Worm (Caenorhabditis elegans) whole organism, L2 larva: ENCODE data around the gene str-41.
A peak's percentile ranks its signal among the peaks of the same experiment; 100 is the strongest.

Experiments
- C34F6.9 ChIP-seq: fragments of 150-350 bp; optimal IDR thresholded peaks from 2 replicates; lab custom pipeline; 2014; ENCODE audit warnings: missing biosample characterization, missing genetic modification characterization
- ZK546.5 ChIP-seq: sonication (generic microtip); optimal IDR thresholded peaks from 2 replicates; lab custom pipeline; 2017; ENCODE audit warnings: missing biosample characterization, missing genetic modification characterization
- aly-2 ChIP-seq: fragments of 150-350 bp; optimal IDR thresholded peaks from 2 replicates; lab custom pipeline; 2014; ENCODE audit warnings: missing biosample characterization, missing genetic modification characterization
- ama-1 ChIP-seq: fragments of 150-350 bp; optimal IDR thresholded peaks from 2 replicates; lab custom pipeline; 2018; ENCODE audit warnings: inconsistent platforms
- blmp-1 ChIP-seq: sonication (generic microtip); optimal IDR thresholded peaks from 2 replicates; lab custom pipeline; 2017; ENCODE audit warnings: missing genetic modification characterization, mild to moderate bottlenecking, missing compliant biosample characterization, antibody characterized with exemption, moderate library complexity; ENCODE audit not compliant: insufficient read depth
- ceh-82 ChIP-seq: fragments of 150-350 bp; optimal IDR thresholded peaks from 2 replicates; lab custom pipeline; 2014; ENCODE audit warnings: missing biosample characterization, missing genetic modification characterization
- crh-2 ChIP-seq: sonication (generic microtip); optimal IDR thresholded peaks from 2 replicates; lab custom pipeline; 2017; ENCODE audit warnings: missing biosample characterization, missing genetic modification characterization
- egl-27 ChIP-seq: sonication (generic microtip); optimal IDR thresholded peaks from 3 replicates; lab custom pipeline; 2017; ENCODE audit warnings: missing biosample characterization, missing genetic modification reagents, missing genetic modification characterization
- elt-1 ChIP-seq: fragments of 150-350 bp; optimal IDR thresholded peaks from 2 replicates; lab custom pipeline; 2014; ENCODE audit warnings: missing biosample characterization, missing genetic modification characterization
- elt-3 ChIP-seq: sonication (generic microtip); optimal IDR thresholded peaks from 2 replicates; lab custom pipeline; 2017; ENCODE audit warnings: missing biosample characterization, missing genetic modification characterization
- fos-1 ChIP-seq: fragments of 150-350 bp; optimal IDR thresholded peaks from 2 replicates; lab custom pipeline; 2014; ENCODE audit warnings: missing biosample characterization, missing genetic modification characterization
- gmeb-1 ChIP-seq: fragments of 150-350 bp; optimal IDR thresholded peaks from 2 replicates; lab custom pipeline; 2014; ENCODE audit warnings: missing biosample characterization, missing genetic modification characterization
- lin-13 ChIP-seq: fragments of 150-350 bp; optimal IDR thresholded peaks from 2 replicates; lab custom pipeline; 2014; ENCODE audit warnings: missing biosample characterization, missing genetic modification reagents, missing genetic modification characterization
- lin-39 ChIP-seq: fragments of 150-350 bp; optimal IDR thresholded peaks from 2 replicates; lab custom pipeline; 2014; ENCODE audit warnings: missing biosample characterization, missing genetic modification reagents, missing genetic modification characterization
- lsy-2 ChIP-seq, 2 experiments: fragments of 150-350 bp in 1 of 2; sonication (generic microtip) in 1 of 2; optimal IDR thresholded peaks; 2 replicates each; lab custom pipeline; 2014 to 2017; ENCODE audit warnings: missing biosample characterization in 2 of 2, missing genetic modification characterization in 2 of 2
- mab-5 ChIP-seq: fragments of 150-350 bp; optimal IDR thresholded peaks from 2 replicates; lab custom pipeline; 2014; ENCODE audit warnings: missing biosample characterization, missing genetic modification characterization
- mdl-1 ChIP-seq, 2 experiments: fragments of 150-350 bp in 1 of 2; sonication (generic microtip) in 1 of 2; optimal IDR thresholded peaks; 2 replicates each; lab custom pipeline; 2017; ENCODE audit warnings: missing biosample characterization in 2 of 2, missing genetic modification characterization in 2 of 2
- nhr-10 ChIP-seq: sonication (generic microtip); optimal IDR thresholded peaks from 2 replicates; lab custom pipeline; 2017; ENCODE audit warnings: missing biosample characterization, missing genetic modification characterization
- nhr-11 ChIP-seq: fragments of 150-350 bp; optimal IDR thresholded peaks from 2 replicates; lab custom pipeline; 2014; ENCODE audit warnings: missing biosample characterization, missing genetic modification characterization
- nhr-12 ChIP-seq: fragments of 150-350 bp; optimal IDR thresholded peaks from 2 replicates; lab custom pipeline; 2014; ENCODE audit warnings: missing biosample characterization, missing genetic modification characterization
- nhr-129 ChIP-seq: fragments of 150-350 bp; optimal IDR thresholded peaks from 2 replicates; lab custom pipeline; 2014; ENCODE audit warnings: missing biosample characterization, missing genetic modification characterization
- nhr-21 ChIP-seq: fragments of 150-350 bp; optimal IDR thresholded peaks from 2 replicates; lab custom pipeline; 2014; ENCODE audit warnings: missing biosample characterization, missing genetic modification characterization
- nhr-23 ChIP-seq: fragments of 150-350 bp; optimal IDR thresholded peaks from 2 replicates; lab custom pipeline; 2014; ENCODE audit warnings: missing biosample characterization, missing genetic modification reagents, missing genetic modification characterization
- nhr-237 ChIP-seq: fragments of 150-350 bp; optimal IDR thresholded peaks from 2 replicates; lab custom pipeline; 2014; ENCODE audit warnings: missing biosample characterization, missing genetic modification characterization
- nhr-25 ChIP-seq: fragments of 150-350 bp; sonication (generic microtip); optimal IDR thresholded peaks from 3 replicates; lab custom pipeline; 2014; ENCODE audit warnings: missing biosample characterization, missing genetic modification characterization
- nhr-6 ChIP-seq: fragments of 150-350 bp; optimal IDR thresholded peaks from 2 replicates; lab custom pipeline; 2014; ENCODE audit warnings: missing biosample characterization, missing genetic modification characterization
- nhr-77 ChIP-seq: fragments of 150-350 bp; optimal IDR thresholded peaks from 2 replicates; lab custom pipeline; 2014; ENCODE audit warnings: missing biosample characterization, missing genetic modification characterization
- peb-1 ChIP-seq: fragments of 150-350 bp; optimal IDR thresholded peaks from 2 replicates; lab custom pipeline; 2014; ENCODE audit warnings: missing biosample characterization, missing genetic modification characterization
- sem-4 ChIP-seq: fragments of 150-350 bp; optimal IDR thresholded peaks from 2 replicates; lab custom pipeline; 2014; ENCODE audit warnings: missing biosample characterization, missing genetic modification reagents, missing genetic modification characterization
- sma-3 ChIP-seq: sonication (generic microtip); optimal IDR thresholded peaks from 2 replicates; lab custom pipeline; 2016; ENCODE audit warnings: missing genetic modification reagents, missing genetic modification characterization, missing compliant biosample characterization
- sma-9 ChIP-seq, 2 experiments: fragments of 150-350 bp in 1 of 2; sonication (generic microtip) in 1 of 2; optimal IDR thresholded peaks; 2 replicates each; lab custom pipeline; 2014 to 2016; ENCODE audit warnings: missing genetic modification characterization in 2 of 2, mild to moderate bottlenecking in 1 of 2, missing biosample characterization in 1 of 2, missing compliant biosample characterization in 1 of 2, missing genetic modification reagents in 1 of 2, moderate library complexity in 1 of 2
- snpc-4 ChIP-seq: fragments of 150-350 bp; optimal IDR thresholded peaks from 2 replicates; lab custom pipeline; 2014; ENCODE audit warnings: missing biosample characterization, missing genetic modification characterization
- unc-39 ChIP-seq: fragments of 150-350 bp; optimal IDR thresholded peaks from 2 replicates; lab custom pipeline; 2014; ENCODE audit warnings: missing biosample characterization, missing genetic modification characterization
- unc-55 ChIP-seq: fragments of 150-350 bp; sonication (generic microtip); optimal IDR thresholded peaks from 3 replicates; lab custom pipeline; 2014; ENCODE audit warnings: missing biosample characterization, missing genetic modification reagents, missing genetic modification characterization
- unc-62 ChIP-seq: fragments of 150-350 bp; optimal IDR thresholded peaks from 2 replicates; lab custom pipeline; 2014; ENCODE audit warnings: missing biosample characterization, missing genetic modification reagents, missing genetic modification characterization
- zag-1 ChIP-seq: fragments of 150-350 bp; optimal IDR thresholded peaks from 2 replicates; lab custom pipeline; 2014; ENCODE audit warnings: missing biosample characterization, missing genetic modification characterization

str-41 gene

DNA sequence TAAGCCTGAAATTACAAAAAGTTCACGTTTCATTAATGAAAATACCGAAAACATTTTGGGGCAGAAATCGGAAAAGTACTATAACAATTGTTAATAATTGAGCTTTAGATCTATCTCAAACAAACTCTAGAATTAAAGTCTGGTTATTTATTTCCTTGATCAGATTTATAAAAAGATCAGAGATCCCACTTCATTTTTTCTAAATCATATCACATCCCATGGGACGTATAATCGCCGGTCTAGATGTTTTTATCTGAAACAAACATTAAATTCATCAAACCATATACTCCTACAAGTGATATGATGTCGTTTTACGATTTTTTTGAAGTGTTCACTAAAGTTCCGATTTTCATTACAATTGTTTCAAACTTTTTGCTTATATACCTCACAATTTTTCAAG is at the start of gene str-41:
Gene str-41, plus strand, starts transcription at position 301 of the 400 bp plus-strand sequence.
- no peak for TF ChIP-seq blmp-1 (tag; lab: Kevin White, UChicago)
- TF ChIP-seq nhr-25 (tag; lab: Kevin White, UChicago): no peak
- TF ChIP-seq nhr-21: no peak
- TF ChIP-seq, all 48 proteins: peak for 0

ce11 chrV:7364059-7364458 is 47.7 kb upstream of the str-41 start, which contains the start of gene cyp-35A2:
Gene cyp-35A2, minus strand, starts transcription at chrV:7364182.
- TF ChIP-seq peb-1 (tag; lab: Kevin White, UChicago) (no peak), fos-1 (tag; lab: Kevin White, UChicago) (peak; percentile 67), nhr-129 (no peak), gmeb-1 (tag; lab: Kevin White, UChicago) (peak; percentile 27), unc-62 (no peak)

DNA sequence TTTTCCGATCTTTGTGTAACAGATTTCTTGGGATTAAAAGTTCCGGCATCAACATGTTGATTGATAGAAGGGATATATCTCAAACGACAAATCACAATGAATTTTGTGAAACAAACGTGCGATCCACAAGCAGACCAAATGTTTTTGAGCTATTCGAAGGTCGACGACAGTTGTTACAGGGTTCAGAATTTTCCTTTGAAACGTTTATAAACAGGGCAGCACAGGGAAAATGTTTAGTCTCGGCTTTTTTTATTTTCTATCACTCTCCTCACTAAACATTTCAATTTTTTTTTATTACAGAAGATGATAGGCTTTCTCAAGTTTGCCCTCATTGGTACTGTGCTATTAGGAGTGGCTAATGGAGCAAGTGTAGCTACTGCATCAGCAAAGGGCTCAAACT is 46.8 kb upstream of the str-41 start, which contains the start of gene exc-13:
Gene exc-13, plus strand, starts transcription at position 301 of the 400 bp plus-strand sequence.
- TF ChIP-seq zag-1 (tag; lab: Kevin White, UChicago) (no peak), lin-39 (no peak), nhr-237 (tag; lab: Kevin White, UChicago) (no peak), nhr-129 (no peak), ZK546.5 (tag; lab: Kevin White, UChicago) (no peak), unc-55 (GFP tag; lab: Kevin White, UChicago) (no peak), lin-13 (no peak), nhr-6 (tag; lab: Kevin White, UChicago) (no peak)

DNA sequence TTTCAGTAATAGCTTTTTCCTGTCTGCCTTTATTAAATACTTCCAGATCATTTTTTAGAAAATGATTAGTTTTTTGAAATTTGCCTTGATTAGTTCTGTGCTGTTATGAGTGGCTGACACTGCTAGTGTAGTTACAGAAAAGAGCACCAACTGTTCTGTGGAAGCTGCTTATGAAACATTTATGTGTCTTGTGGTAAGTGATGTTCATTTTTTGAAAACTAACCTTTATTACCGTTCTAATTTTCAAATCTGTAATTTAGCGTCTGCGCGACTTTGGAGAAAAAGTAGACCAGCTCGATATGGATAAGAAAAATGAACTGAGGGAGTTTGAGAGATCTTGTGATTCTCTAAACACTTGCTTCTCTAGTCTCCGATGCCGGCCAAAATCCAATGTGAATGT is 42.2 kb upstream of the str-41 start, which contains the start of gene srj-14:
Gene srj-14, plus strand, starts transcription at position 131 of the 400 bp plus-strand sequence.
- TF ChIP-seq mab-5 (tag; lab: Kevin White, UChicago): no peak
- TF ChIP-seq egl-27 (tag; lab: Kevin White, UChicago): no peak
- TF ChIP-seq fos-1 (tag; lab: Kevin White, UChicago): no peak
- TF ChIP-seq nhr-129: no peak
- no peak for TF ChIP-seq ceh-82 (tag; lab: Kevin White, UChicago)
- TF ChIP-seq nhr-77 (tag; lab: Kevin White, UChicago): no peak
- no peak for TF ChIP-seq sma-9 (GFP tag; optimal IDR thresholded peaks at IDR 0.05; lab: Kevin White, UChicago)
- TF ChIP-seq sma-9 (tag; optimal IDR thresholded peaks at IDR 0.05; lab: Kevin White, UChicago): no peak
- no peak for TF ChIP-seq nhr-10
- no peak for TF ChIP-seq zag-1 (tag; lab: Kevin White, UChicago)

ce11 chrV:7374090-7374489 is 37.7 kb upstream of the str-41 start, which contains the start of gene srx-56:
Gene srx-56, plus strand, starts transcription at chrV:7374390.
- TF ChIP-seq unc-55 (GFP tag; lab: Kevin White, UChicago) (no peak), ceh-82 (tag; lab: Kevin White, UChicago) (no peak)

DNA sequence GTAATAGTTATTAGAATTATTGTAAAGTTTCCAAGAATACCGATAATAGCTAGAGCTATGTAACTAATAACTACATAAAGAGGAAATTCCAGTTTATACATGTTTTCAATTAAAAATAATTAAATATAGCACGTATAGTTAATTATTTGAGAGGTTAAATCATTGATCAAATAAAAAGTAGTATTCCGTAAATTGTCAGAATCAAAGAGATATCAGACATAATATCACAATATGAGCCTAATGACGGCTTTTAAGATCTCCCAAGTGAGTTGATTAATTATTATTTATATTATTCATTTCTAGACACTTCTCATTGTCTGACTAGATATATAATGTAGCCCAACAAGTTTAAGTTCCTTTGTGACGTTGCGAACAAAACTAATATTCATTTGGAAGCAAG is 32.4 kb upstream of the str-41 start, which contains the start of gene srsx-24:
Gene srsx-24, minus strand, starts transcription at position 101 of the 400 bp plus-strand sequence.
- TF ChIP-seq mdl-1 (tag; optimal IDR thresholded peaks at IDR 0.05; lab: Kevin White, UChicago): no peak
- no peak for TF ChIP-seq mab-5 (tag; lab: Kevin White, UChicago)
- no peak for TF ChIP-seq sma-3 (GFP tag; lab: Kevin White, UChicago)
- no peak for TF ChIP-seq nhr-237 (tag; lab: Kevin White, UChicago)
- TF ChIP-seq nhr-12: no peak
- no peak for TF ChIP-seq snpc-4 (tag; lab: Kevin White, UChicago)
- TF ChIP-seq ceh-82 (tag; lab: Kevin White, UChicago): no peak
- TF ChIP-seq sma-9 (GFP tag; optimal IDR thresholded peaks at IDR 0.05; lab: Kevin White, UChicago): no peak
- no peak for TF ChIP-seq sma-9 (tag; optimal IDR thresholded peaks at IDR 0.05; lab: Kevin White, UChicago)
- no peak for TF ChIP-seq elt-1 (tag; lab: Kevin White, UChicago)
- no peak for TF ChIP-seq unc-62
- no peak for TF ChIP-seq aly-2 (tag; lab: Kevin White, UChicago)
- TF ChIP-seq unc-39 (tag; lab: Kevin White, UChicago): no peak

DNA sequence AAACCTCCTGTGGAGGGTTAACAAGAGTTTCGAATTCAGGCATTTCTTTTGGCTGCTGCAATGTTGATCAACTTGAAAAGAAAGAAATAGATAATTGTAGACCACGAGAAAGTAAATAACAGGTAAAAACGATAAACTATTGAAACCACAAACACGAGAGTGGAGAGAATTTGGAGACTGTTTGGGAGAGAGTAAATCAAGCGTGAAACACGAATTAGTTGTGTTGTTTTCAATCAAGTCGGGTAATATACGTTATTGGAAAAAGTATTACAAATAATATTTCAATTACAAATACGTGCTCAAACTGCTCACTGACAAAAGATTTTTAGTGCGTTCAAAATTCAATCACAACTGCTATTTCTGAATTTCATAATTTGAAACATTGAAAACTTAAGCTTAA is 30.8 kb upstream of the str-41 start, which contains the start of gene C03G6.17:
Gene C03G6.17, minus strand, starts transcription at position 101 of the 400 bp plus-strand sequence.
- TF ChIP-seq ceh-82 (tag; lab: Kevin White, UChicago): no peak
- no peak for TF ChIP-seq unc-62
- TF ChIP-seq nhr-11 (tag; lab: Kevin White, UChicago): no peak
- TF ChIP-seq C34F6.9 (tag; lab: Kevin White, UChicago): no peak
- no peak for TF ChIP-seq elt-3 (tag; lab: Kevin White, UChicago)
- no peak for TF ChIP-seq nhr-23 (tag; lab: Kevin White, UChicago)
- TF ChIP-seq gmeb-1 (tag; lab: Kevin White, UChicago): no peak
- no peak for TF ChIP-seq sem-4
- no peak for TF ChIP-seq peb-1 (tag; lab: Kevin White, UChicago)
- TF ChIP-seq ama-1: no peak
- no peak for TF ChIP-seq crh-2 (tag; lab: Kevin White, UChicago)
- no peak for TF ChIP-seq lsy-2 (tag; optimal IDR thresholded peaks at IDR 0.05; lab: Kevin White, UChicago)
- TF ChIP-seq snpc-4 (tag; lab: Kevin White, UChicago): no peak
- no peak for TF ChIP-seq mdl-1 (tag; optimal IDR thresholded peaks at IDR 0.05; lab: Kevin White, UChicago)
- no peak for TF ChIP-seq zag-1 (tag; lab: Kevin White, UChicago)
- TF ChIP-seq unc-39 (tag; lab: Kevin White, UChicago): no peak
- no peak for TF ChIP-seq sma-3 (GFP tag; lab: Kevin White, UChicago)
